Worm (Caenorhabditis elegans) whole organism, young adult: ENCODE measurements around the gene Y14H12A.2.

Experiments used
- K12H6.12 ChIP-seq: fragments of 200-800 bp; sonication (Bioruptor generic); optimal IDR thresholded peaks from 2 replicates; lab custom pipeline; 2018; ENCODE audit warnings: mild to moderate bottlenecking, missing genetic modification characterization, missing compliant biosample characterization
- ZK185.1 ChIP-seq: sonication (generic microtip); optimal IDR thresholded peaks from 2 replicates; lab custom pipeline; 2016; ENCODE audit warnings: mild to moderate bottlenecking, missing genetic modification characterization, missing compliant biosample characterization; ENCODE audit not compliant: poor library complexity, severe bottlenecking
- ccch-3 ChIP-seq: fragments of 200-800 bp; sonication (Bioruptor generic); optimal IDR thresholded peaks from 2 replicates; lab custom pipeline; 2018; ENCODE audit warnings: mild to moderate bottlenecking, missing genetic modification characterization, missing compliant biosample characterization
- ekl-4 ChIP-seq: fragments of 200-800 bp; sonication (Bioruptor generic); IDR thresholded peaks from 2 replicates; pipeline ENCODE4 v1.3.6; 2022; ENCODE audit warnings: missing genetic modification reagents, missing genetic modification characterization, missing compliant biosample characterization
- fkh-3 ChIP-seq: sonication (generic microtip); optimal IDR thresholded peaks from 2 replicates; lab custom pipeline; 2016; ENCODE audit warnings: mild to moderate bottlenecking, missing genetic modification characterization, missing compliant biosample characterization
- lag-1 ChIP-seq: fragments of 200-800 bp; sonication (Bioruptor generic); IDR thresholded peaks from 2 replicates; pipeline ENCODE4 v1.3.6; 2022; ENCODE audit warnings: missing genetic modification reagents, missing genetic modification characterization, missing compliant biosample characterization
- lin-26 ChIP-seq: fragments of 200-800 bp; sonication (Bioruptor generic); IDR thresholded peaks from 2 replicates; pipeline ENCODE4 v1.3.6; 2022; ENCODE audit warnings: missing genetic modification reagents, missing genetic modification characterization, missing compliant biosample characterization
- nfya-2 ChIP-seq: fragments of 200-800 bp; sonication (Bioruptor generic); IDR thresholded peaks from 2 replicates; pipeline ENCODE4 v1.3.6; 2022; ENCODE audit warnings: missing genetic modification reagents, missing genetic modification characterization, missing compliant biosample characterization
- snpc-3.4 ChIP-seq: sonication (generic microtip); optimal IDR thresholded peaks from 2 replicates; lab custom pipeline; 2017; ENCODE audit warnings: missing genetic modification characterization, mild to moderate bottlenecking, missing compliant biosample characterization, antibody characterized with exemption, moderate library complexity, missing genotype, missing genetic modification reagents
- snpc-4 ChIP-seq, 5 experiments: fragments of 150-350 bp in 1 of 5; sonication (generic microtip) in 4 of 5; optimal IDR thresholded peaks; 2 replicates each; lab custom pipeline; 2014 to 2018; ENCODE audit warnings: missing genetic modification characterization in 5 of 5, missing biosample characterization in 3 of 5, antibody characterized with exemption in 2 of 5, mild to moderate bottlenecking in 2 of 5, missing compliant biosample characterization in 2 of 5, missing genotype in 2 of 5, moderate library complexity in 2 of 5, missing genetic modification reagents in 1 of 5
- unc-62 ChIP-seq: fragments of 150-350 bp; optimal IDR thresholded peaks from 2 replicates; lab custom pipeline; 2014; ENCODE audit warnings: missing biosample characterization, missing genetic modification reagents, missing genetic modification characterization
- ztf-26 ChIP-seq: sonication (generic microtip); optimal IDR thresholded peaks from 2 replicates; lab custom pipeline; 2017; ENCODE audit warnings: missing genetic modification characterization, missing compliant biosample characterization
- ztf-3 ChIP-seq: fragments of 200-800 bp; sonication (Bioruptor generic); optimal IDR thresholded peaks from 2 replicates; lab custom pipeline; 2018; ENCODE audit warnings: mild to moderate bottlenecking, missing genetic modification characterization, missing compliant biosample characterization

- TF ChIP-seq unc-62 (GFP tag; lab: Kevin White, UChicago) (no peak), lin-26 (GFP tag; lab: Robert Waterston, UW) (no peak), K12H6.12 (tag; lab: Kevin White, UChicago) (no peak), ZK185.1 (tag; lab: Kevin White, UChicago) (no peak), snpc-4 (GFP tag; optimal IDR thresholded peaks at IDR 0.05; lab: Kevin White, UChicago) (no peak), snpc-4 (tag; optimal IDR thresholded peaks at IDR 0.05; lab: Kevin White, UChicago) (no peak), ccch-3 (GFP tag; lab: Kevin White, UChicago) (no peak), ztf-3 (GFP tag; lab: Kevin White, UChicago) (no peak), fkh-3 (no peak), ekl-4 (no peak), lag-1 (GFP tag; lab: Robert Waterston, UW) (no peak), nfya-2 (GFP tag; lab: Robert Waterston, UW) (no peak), snpc-3.4 (tag; lab: Kevin White, UChicago) (no peak), ztf-26 (tag; lab: Kevin White, UChicago) (no peak)
Measured at ce11 chrII:3967061-3967460, 22.4 kb downstream of the Y14H12A.2 start.
